Worm (Caenorhabditis elegans) whole organism, L4 larva: Measurements from ENCODE around the gene C14C6.3.

Experiments used
- D1046.2 ChIP-seq: fragments of 200-800 bp; sonication (Bioruptor generic); IDR thresholded peaks from 2 replicates; pipeline ENCODE4 v1.3.6; 2022; ENCODE audit warnings: missing genetic modification characterization, missing compliant biosample characterization
- F37D6.2 ChIP-seq: sonication (generic microtip); optimal IDR thresholded peaks from 2 replicates; lab custom pipeline; 2016; ENCODE audit warnings: mild to moderate bottlenecking, missing genetic modification characterization, missing compliant biosample characterization
- F44E2.7 ChIP-seq: fragments of 200-800 bp; sonication (Bioruptor generic); IDR thresholded peaks from 2 replicates; pipeline ENCODE4 v2.1.2; 2022; ENCODE audit warnings: missing genetic modification characterization, missing compliant biosample characterization
- F49E8.2 ChIP-seq: sonication (generic microtip); optimal IDR thresholded peaks from 2 replicates; lab custom pipeline; 2016; ENCODE audit warnings: missing compliant biosample characterization, mild to moderate bottlenecking, missing genetic modification characterization, borderline replicate concordance
- T20F7.1 ChIP-seq: fragments of 200-800 bp; sonication (Bioruptor generic); optimal IDR thresholded peaks from 2 replicates; lab custom pipeline; 2018; ENCODE audit warnings: mild to moderate bottlenecking, missing genetic modification characterization, missing compliant biosample characterization
- Y48G9A.11 ChIP-seq: fragments of 200-800 bp; sonication (Bioruptor generic); IDR thresholded peaks from 2 replicates; pipeline ENCODE4 v1.3.6; 2022; ENCODE audit warnings: missing genetic modification reagents, missing genetic modification characterization, missing compliant biosample characterization
- ZK546.5 ChIP-seq, 2 experiments: sonication (generic microtip); optimal IDR thresholded peaks; 2 replicates each; lab custom pipeline; 2017; ENCODE audit warnings: missing biosample characterization in 2 of 2, missing genetic modification characterization in 2 of 2
- arid-1 ChIP-seq: fragments of 200-800 bp; sonication (Bioruptor generic); conservative IDR thresholded peaks from 2 replicates; pipeline ENCODE4 v1.3.6; 2022; ENCODE audit warnings: missing genetic modification reagents, missing genetic modification characterization, missing compliant biosample characterization
- ceh-32 ChIP-seq: sonication (generic microtip); optimal IDR thresholded peaks from 2 replicates; lab custom pipeline; 2016; ENCODE audit warnings: mild to moderate bottlenecking, missing genetic modification characterization, missing compliant biosample characterization; ENCODE audit not compliant: poor library complexity
- ctbp-1 ChIP-seq: fragments of 200-800 bp; sonication (Bioruptor generic); IDR thresholded peaks from 2 replicates; pipeline ENCODE4 v1.3.6; 2022; ENCODE audit warnings: missing genetic modification reagents, missing genetic modification characterization, missing compliant biosample characterization
- daf-16 ChIP-seq, 3 experiments: sonication (generic microtip); optimal IDR thresholded peaks; 2 replicates each; lab custom pipeline; 2016 to 2017; ENCODE audit warnings: missing genetic modification characterization in 3 of 3, missing genetic modification reagents in 3 of 3, mild to moderate bottlenecking in 2 of 3, missing compliant biosample characterization in 2 of 3, missing biosample characterization in 1 of 3, moderate library complexity in 1 of 3
- daf-8 ChIP-seq: fragments of 200-800 bp; sonication (Bioruptor generic); IDR thresholded peaks from 2 replicates; pipeline ENCODE4 v1.3.6; 2022; ENCODE audit warnings: missing genetic modification characterization, missing compliant biosample characterization
- dmd-6 ChIP-seq: fragments of 200-800 bp; sonication (Bioruptor generic); IDR thresholded peaks from 2 replicates; pipeline ENCODE4 v1.3.6; 2022; ENCODE audit warnings: missing genetic modification reagents, missing genetic modification characterization, missing compliant biosample characterization
- duxl-1 ChIP-seq: sonication (generic microtip); optimal IDR thresholded peaks from 2 replicates; lab custom pipeline; 2016; ENCODE audit warnings: mild to moderate bottlenecking, missing genetic modification characterization, moderate library complexity, missing compliant biosample characterization; ENCODE audit not compliant: poor library complexity
- dve-1 ChIP-seq: sonication (generic microtip); optimal IDR thresholded peaks from 2 replicates; lab custom pipeline; 2017; ENCODE audit warnings: antibody characterized with exemption, mild to moderate bottlenecking, missing genetic modification characterization, missing compliant biosample characterization; ENCODE audit not compliant: insufficient read depth
- egl-27 ChIP-seq: sonication (generic microtip); optimal IDR thresholded peaks from 3 replicates; lab custom pipeline; 2017; ENCODE audit warnings: missing biosample characterization, missing genetic modification reagents, missing genetic modification characterization
- fos-1 ChIP-seq: fragments of 150-350 bp; optimal IDR thresholded peaks from 2 replicates; lab custom pipeline; 2014; ENCODE audit warnings: missing biosample characterization, missing genetic modification characterization
- hlh-11 ChIP-seq: fragments of 200-800 bp; sonication (Bioruptor generic); optimal IDR thresholded peaks from 2 replicates; lab custom pipeline; 2018; ENCODE audit warnings: mild to moderate bottlenecking, missing genetic modification characterization, missing compliant biosample characterization
- hlh-30 ChIP-seq: sonication (generic microtip); optimal IDR thresholded peaks from 2 replicates; lab custom pipeline; 2017; ENCODE audit warnings: antibody characterized with exemption, mild to moderate bottlenecking, missing genetic modification characterization, missing compliant biosample characterization; ENCODE audit not compliant: insufficient read depth
- lim-7 ChIP-seq: fragments of 200-800 bp; sonication (Bioruptor generic); IDR thresholded peaks from 2 replicates; pipeline ENCODE4 v1.3.6; 2022; ENCODE audit warnings: missing genetic modification characterization, missing compliant biosample characterization
- lin-1 ChIP-seq: fragments of 200-800 bp; sonication (Bioruptor generic); IDR thresholded peaks from 2 replicates; pipeline ENCODE4 v1.3.6; 2022; ENCODE audit warnings: missing genetic modification reagents, missing genetic modification characterization, missing compliant biosample characterization
- lin-38 ChIP-seq: fragments of 200-800 bp; sonication (Bioruptor generic); IDR thresholded peaks from 2 replicates; pipeline ENCODE4 v1.3.6; 2022; ENCODE audit warnings: missing genetic modification reagents, missing genetic modification characterization, missing compliant biosample characterization
- lsy-2 ChIP-seq, 2 experiments: fragments of 150-350 bp in 1 of 2; sonication (generic microtip) in 1 of 2; optimal IDR thresholded peaks; 2 replicates each; lab custom pipeline; 2014 to 2017; ENCODE audit warnings: missing biosample characterization in 2 of 2, missing genetic modification characterization in 2 of 2
- mdt-29 ChIP-seq: fragments of 200-800 bp; sonication (Bioruptor generic); IDR thresholded peaks from 2 replicates; pipeline ENCODE4 v1.3.6; 2022; ENCODE audit warnings: missing genetic modification reagents, missing genetic modification characterization, missing compliant biosample characterization
- mep-1 ChIP-seq: fragments of 150-350 bp; sonication (generic microtip); optimal IDR thresholded peaks from 3 replicates; lab custom pipeline; 2014; ENCODE audit warnings: missing biosample characterization, missing genetic modification characterization
- mes-2 ChIP-seq: sonication (generic microtip); optimal IDR thresholded peaks from 2 replicates; lab custom pipeline; 2016; ENCODE audit warnings: missing genotype, mild to moderate bottlenecking, missing genetic modification characterization, missing compliant biosample characterization; ENCODE audit not compliant: poor library complexity, severe bottlenecking
- mxl-3 ChIP-seq: fragments of 200-800 bp; sonication (Bioruptor generic); optimal IDR thresholded peaks from 2 replicates; lab custom pipeline; 2018; ENCODE audit warnings: mild to moderate bottlenecking, missing genetic modification characterization, missing compliant biosample characterization
- nhr-102 ChIP-seq: sonication (generic microtip); optimal IDR thresholded peaks from 2 replicates; lab custom pipeline; 2016; ENCODE audit warnings: mild to moderate bottlenecking, missing genetic modification characterization, moderate library complexity, missing compliant biosample characterization
- nhr-11 ChIP-seq: fragments of 150-350 bp; optimal IDR thresholded peaks from 2 replicates; lab custom pipeline; 2014; ENCODE audit warnings: missing biosample characterization, missing genetic modification characterization
- nhr-25 ChIP-seq: sonication (generic microtip); optimal IDR thresholded peaks from 2 replicates; lab custom pipeline; 2017; ENCODE audit warnings: missing genetic modification characterization, mild to moderate bottlenecking, missing compliant biosample characterization, antibody characterized with exemption, moderate library complexity, borderline replicate concordance; ENCODE audit not compliant: insufficient read depth
- nhr-28 ChIP-seq: fragments of 150-350 bp; optimal IDR thresholded peaks from 2 replicates; lab custom pipeline; 2014; ENCODE audit warnings: missing biosample characterization, missing genetic modification characterization
- nhr-76 ChIP-seq: fragments of 150-350 bp; optimal IDR thresholded peaks from 2 replicates; lab custom pipeline; 2014; ENCODE audit warnings: missing biosample characterization, missing genetic modification characterization
- nhr-77 ChIP-seq: fragments of 150-350 bp; optimal IDR thresholded peaks from 2 replicates; lab custom pipeline; 2014; ENCODE audit warnings: missing biosample characterization, missing genetic modification characterization
- pha-4 ChIP-seq, 2 experiments: fragments of 150-350 bp in 1 of 2; fragments of 200-800 bp in 1 of 2; sonication (Bioruptor generic) in 1 of 2; IDR thresholded peaks in 1 of 2; optimal IDR thresholded peaks in 1 of 2; 2 replicates each; pipeline versions ENCODE4 v1.3.6 to Lab custom; 2014 to 2022; ENCODE audit warnings: missing genetic modification characterization in 2 of 2, missing genetic modification reagents in 2 of 2, missing biosample characterization in 1 of 2, missing compliant biosample characterization in 1 of 2
- pqm-1 ChIP-seq: sonication (generic microtip); optimal IDR thresholded peaks from 2 replicates; lab custom pipeline; 2017; ENCODE audit warnings: missing biosample characterization, missing genetic modification characterization
- rbr-2 ChIP-seq: sonication (generic microtip); optimal IDR thresholded peaks from 2 replicates; lab custom pipeline; 2016; ENCODE audit warnings: missing genotype, missing genetic modification characterization, missing compliant biosample characterization
- saeg-2 ChIP-seq: fragments of 200-800 bp; sonication (Bioruptor generic); IDR thresholded peaks from 2 replicates; pipeline ENCODE4 v1.3.6; 2022; ENCODE audit warnings: missing genetic modification reagents, missing genetic modification characterization, missing compliant biosample characterization
- set-16 ChIP-seq: fragments of 200-800 bp; sonication (Bioruptor generic); IDR thresholded peaks from 2 replicates; pipeline ENCODE4 v1.3.6; 2022; ENCODE audit warnings: missing genetic modification reagents, missing genetic modification characterization, missing compliant biosample characterization
- skn-1 ChIP-seq: fragments of 150-350 bp; optimal IDR thresholded peaks from 2 replicates; lab custom pipeline; 2014; ENCODE audit warnings: missing biosample characterization, missing genetic modification characterization
- snpc-1.2 ChIP-seq: fragments of 200-800 bp; sonication (Bioruptor generic); IDR thresholded peaks from 2 replicates; pipeline ENCODE4 v1.3.6; 2022; ENCODE audit warnings: missing genetic modification reagents, missing genetic modification characterization, missing compliant biosample characterization
- spr-3 ChIP-seq: fragments of 200-800 bp; sonication (Bioruptor generic); optimal IDR thresholded peaks from 2 replicates; lab custom pipeline; 2018; ENCODE audit warnings: mild to moderate bottlenecking, missing genetic modification characterization, missing compliant biosample characterization
- tra-1 ChIP-seq: fragments of 200-800 bp; sonication (Bioruptor generic); IDR thresholded peaks from 2 replicates; pipeline ENCODE4 v1.3.6; 2022; ENCODE audit warnings: missing genetic modification reagents, missing genetic modification characterization, missing compliant biosample characterization
- unc-130 ChIP-seq: sonication (generic microtip); optimal IDR thresholded peaks from 2 replicates; lab custom pipeline; 2016; ENCODE audit warnings: missing genetic modification reagents, missing genetic modification characterization, missing compliant biosample characterization
- vab-7 ChIP-seq: fragments of 200-800 bp; sonication (Bioruptor generic); IDR thresholded peaks from 2 replicates; pipeline ENCODE4 v1.3.6; 2022; ENCODE audit warnings: missing genetic modification reagents, missing genetic modification characterization, missing compliant biosample characterization
- zip-2 ChIP-seq: fragments of 150-350 bp; optimal IDR thresholded peaks from 2 replicates; lab custom pipeline; 2014; ENCODE audit warnings: missing biosample characterization, missing genetic modification characterization

C14C6.3 gene

ce11 chrV:525040-525439, 18.2 kb upstream of the C14C6.3 start, which contains the start of gene R11G11.16:
R11G11.16 (minus strand) TSS chrV:525140.
- TF ChIP-seq F44E2.7 (GFP tag; lab: Robert Waterston, UW) (no peak), Y48G9A.11 (no peak), tra-1 (GFP tag; lab: Robert Waterston, UW) (no peak), daf-16 (GFP tag; optimal IDR thresholded peaks at IDR 0.05; lab: Kevin White, UChicago) (no peak), daf-16 (tag; optimal IDR thresholded peaks at IDR 0.05; lab: Kevin White, UChicago) (no peak), lin-38 (GFP tag; lab: Robert Waterston, UW) (no peak), set-16 (GFP tag; lab: Robert Waterston, UW) (no peak), hlh-11 (no peak), T20F7.1 (GFP tag; lab: Kevin White, UChicago) (no peak), mdt-29 (GFP tag; lab: Robert Waterston, UW) (no peak), skn-1 (tag; lab: Kevin White, UChicago) (no peak), lim-7 (GFP tag; lab: Robert Waterston, UW) (no peak), nhr-28 (no peak), pqm-1 (tag; lab: Kevin White, UChicago) (no peak), dmd-6 (GFP tag; lab: Robert Waterston, UW) (no peak), D1046.2 (no peak), nhr-77 (tag; lab: Kevin White, UChicago) (no peak), daf-8 (GFP tag; lab: Robert Waterston, UW) (no peak), F49E8.2 (tag; lab: Kevin White, UChicago) (no peak), vab-7 (GFP tag; lab: Robert Waterston, UW) (no peak)

ce11 chrV:527602-528001, 15.7 kb upstream of the C14C6.3 start, which contains the start of gene srw-108:
srw-108 (plus strand) TSS chrV:527902.
- TF ChIP-seq lin-38 (GFP tag; lab: Robert Waterston, UW) (no peak), unc-130 (GFP tag; lab: Kevin White, UChicago) (no peak), egl-27 (no peak), ZK546.5 (tag; optimal IDR thresholded peaks at IDR 0.05; lab: Kevin White, UChicago) (no peak), skn-1 (tag; lab: Kevin White, UChicago) (no peak), nhr-102 (tag; lab: Kevin White, UChicago) (no peak)
- TF ChIP-seq, all 104 proteins: peak for 0

- no peak for TF ChIP-seq Y48G9A.11
- TF ChIP-seq mep-1 (tag; lab: Kevin White, UChicago) = no peak
- TF ChIP-seq rbr-2 (tag; lab: Kevin White, UChicago) = peak; percentile 4
- TF ChIP-seq pha-4 (GFP tag; IDR thresholded peaks at IDR 0.05; lab: Robert Waterston, UW) = no peak
- peak; percentile 52 for TF ChIP-seq pha-4 (tag; optimal IDR thresholded peaks at IDR 0.05; lab: Kevin White, UChicago)
- TF ChIP-seq nhr-11 (tag; lab: Kevin White, UChicago) = peak; percentile 69
- no peak for TF ChIP-seq fos-1 (tag; lab: Kevin White, UChicago)
- peak; percentile 79 for TF ChIP-seq hlh-30 (tag; lab: Kevin White, UChicago)
- TF ChIP-seq lin-1 (GFP tag; lab: Robert Waterston, UW) = peak; percentile 90
- TF ChIP-seq mxl-3 = peak; percentile 56
- peak in 1 of 2 experiments; percentile 35 for TF ChIP-seq lsy-2 (tag; optimal IDR thresholded peaks at IDR 0.05; lab: Kevin White, UChicago)
- peak; percentile 76 for TF ChIP-seq mes-2 (tag; lab: Kevin White, UChicago)
- no peak for TF ChIP-seq spr-3 (GFP tag; lab: Kevin White, UChicago)
- TF ChIP-seq ceh-32 (tag; lab: Kevin White, UChicago) = no peak
- TF ChIP-seq zip-2 (tag; lab: Kevin White, UChicago) = peak; percentile 98
- TF ChIP-seq hlh-11 = peak; percentile 96
- TF ChIP-seq nhr-25 (tag; lab: Kevin White, UChicago) = peak; percentile 59
- TF ChIP-seq dmd-6 (GFP tag; lab: Robert Waterston, UW) = peak; percentile 97
- peak; percentile 32 for TF ChIP-seq nhr-76
- no peak for TF ChIP-seq arid-1 (GFP tag; lab: Robert Waterston, UW)
- TF ChIP-seq ZK546.5 (tag; optimal IDR thresholded peaks at IDR 0.05; lab: Kevin White, UChicago) = no peak
- peak; percentile 32 for TF ChIP-seq duxl-1 (tag; lab: Kevin White, UChicago)
- TF ChIP-seq snpc-1.2 (GFP tag; lab: Robert Waterston, UW) = no peak
- no peak for TF ChIP-seq ctbp-1 (GFP tag; lab: Robert Waterston, UW)
- no peak for TF ChIP-seq F37D6.2 (tag; lab: Kevin White, UChicago)
- no peak for TF ChIP-seq saeg-2 (GFP tag; lab: Robert Waterston, UW)
- TF ChIP-seq nhr-102 (tag; lab: Kevin White, UChicago) = peak; percentile 84
- peak; percentile 94 for TF ChIP-seq dve-1 (tag; lab: Kevin White, UChicago)
Observed at ce11 chrV:532046-532445, 11.2 kb upstream of the C14C6.3 start, which contains the start of gene nhr-58. nhr-58 (plus strand) TSS chrV:532259.
